Worm (Caenorhabditis elegans) whole organism, L1 larva: ENCODE results near the gene nep-6.
"Not testable (repeated sequence)": the region's sequence is repeated elsewhere in the genome, so short reads cannot be mapped to it uniquely, and the experiment has no call there.

ENCODE experiments used
- F16B12.6 ChIP-seq: fragments of 150-350 bp; optimal IDR thresholded peaks from 2 replicates; lab custom pipeline; 2014; ENCODE audit warnings: missing biosample characterization, missing genetic modification characterization
- Y116A8C.19 ChIP-seq: sonication (generic microtip); optimal IDR thresholded peaks from 2 replicates; lab custom pipeline; 2016; ENCODE audit warnings: missing compliant biosample characterization, missing genetic modification characterization, borderline replicate concordance
- alr-1 ChIP-seq: fragments of 200-800 bp; sonication (Bioruptor generic); optimal IDR thresholded peaks from 2 replicates; lab custom pipeline; 2018; ENCODE audit warnings: borderline replicate concordance, mild to moderate bottlenecking, missing genetic modification characterization, missing compliant biosample characterization
- aly-2 ChIP-seq: fragments of 150-350 bp; optimal IDR thresholded peaks from 2 replicates; lab custom pipeline; 2014; ENCODE audit warnings: missing biosample characterization, missing genetic modification characterization
- ama-1 ChIP-seq: fragments of 150-350 bp; optimal IDR thresholded peaks from 2 replicates; lab custom pipeline; 2014
- blmp-1 ChIP-seq: fragments of 150-350 bp; optimal IDR thresholded peaks from 2 replicates; lab custom pipeline; 2014; ENCODE audit warnings: missing biosample characterization, missing genetic modification characterization
- ceh-63 ChIP-seq: fragments of 200-800 bp; sonication (Bioruptor generic); optimal IDR thresholded peaks from 2 replicates; lab custom pipeline; 2018; ENCODE audit warnings: mild to moderate bottlenecking, missing genetic modification characterization, missing compliant biosample characterization
- ceh-8 ChIP-seq: fragments of 200-800 bp; sonication (Bioruptor generic); optimal IDR thresholded peaks from 2 replicates; lab custom pipeline; 2018; ENCODE audit warnings: mild to moderate bottlenecking, missing genetic modification characterization, moderate library complexity, missing compliant biosample characterization
- ceh-82 ChIP-seq, 3 experiments: fragments of 150-350 bp in 1 of 3; sonication (generic microtip) in 2 of 3; optimal IDR thresholded peaks; 2 replicates each; lab custom pipeline; 2014 to 2017; ENCODE audit warnings: missing biosample characterization in 3 of 3, missing genetic modification characterization in 3 of 3
- ceh-88 ChIP-seq: fragments of 200-800 bp; sonication (Bioruptor generic); IDR thresholded peaks from 2 replicates; pipeline ENCODE4 v1.3.6; 2022; ENCODE audit warnings: missing genetic modification characterization, missing compliant biosample characterization
- ceh-90 ChIP-seq: sonication (generic microtip); optimal IDR thresholded peaks from 2 replicates; lab custom pipeline; 2016; ENCODE audit warnings: missing genetic modification characterization, missing compliant biosample characterization
- ces-1 ChIP-seq: fragments of 150-350 bp; optimal IDR thresholded peaks from 2 replicates; lab custom pipeline; 2014; ENCODE audit warnings: missing biosample characterization, missing genetic modification reagents, missing genetic modification characterization
- efl-1 ChIP-seq, 4 experiments: fragments of 150-350 bp; optimal IDR thresholded peaks in 3 of 4; peaks in 1 of 4; 1 replicate in 1 of 4; 2 replicates in 3 of 4; lab custom pipeline; 2014; ENCODE audit warnings: missing biosample characterization in 2 of 4, missing genetic modification characterization in 2 of 4, missing genetic modification reagents in 2 of 4
- egl-27 ChIP-seq, 2 experiments: fragments of 150-350 bp in 1 of 2; sonication (generic microtip); optimal IDR thresholded peaks; 3 replicates each; lab custom pipeline; 2017 to 2018; ENCODE audit warnings: missing biosample characterization in 2 of 2, missing genetic modification characterization in 2 of 2, missing genetic modification reagents in 2 of 2
- elt-3 ChIP-seq, 6 experiments: fragments of 150-350 bp in 1 of 6; sonication (generic microtip); optimal IDR thresholded peaks; 2 replicates each; lab custom pipeline; 2017 to 2018; ENCODE audit warnings: missing biosample characterization in 6 of 6, missing genetic modification characterization in 6 of 6, inconsistent platforms in 1 of 6
- fos-1 ChIP-seq: fragments of 150-350 bp; optimal IDR thresholded peaks from 2 replicates; lab custom pipeline; 2014; ENCODE audit warnings: missing biosample characterization, missing genetic modification characterization
- hlh-17 ChIP-seq: fragments of 200-800 bp; sonication (Bioruptor generic); optimal IDR thresholded peaks from 2 replicates; lab custom pipeline; 2018; ENCODE audit warnings: missing genetic modification characterization, mild to moderate bottlenecking, missing compliant biosample characterization, moderate library complexity, borderline replicate concordance
- hlh-4 ChIP-seq: sonication (generic microtip); optimal IDR thresholded peaks from 2 replicates; lab custom pipeline; 2016; ENCODE audit warnings: mild to moderate bottlenecking, missing genetic modification characterization, missing compliant biosample characterization
- hpl-2 ChIP-seq: fragments of 150-350 bp; optimal IDR thresholded peaks from 2 replicates; lab custom pipeline; 2014; ENCODE audit warnings: missing biosample characterization, missing genetic modification reagents, missing genetic modification characterization
- jun-1 ChIP-seq: fragments of 150-350 bp; optimal IDR thresholded peaks from 2 replicates; lab custom pipeline; 2014; ENCODE audit warnings: missing biosample characterization, missing genetic modification reagents, missing genetic modification characterization
- lin-13 ChIP-seq: fragments of 150-350 bp; optimal IDR thresholded peaks from 2 replicates; lab custom pipeline; 2014; ENCODE audit warnings: missing biosample characterization, missing genetic modification reagents, missing genetic modification characterization
- lin-15B ChIP-seq: fragments of 150-350 bp; sonication (generic microtip); optimal IDR thresholded peaks from 3 replicates; lab custom pipeline; 2014; ENCODE audit warnings: missing biosample characterization, missing genetic modification characterization
- lin-35 ChIP-seq, 2 experiments: fragments of 150-350 bp; optimal IDR thresholded peaks; 2 replicates each; lab custom pipeline; 2014; ENCODE audit warnings: missing biosample characterization in 2 of 2, missing genetic modification characterization in 2 of 2, missing genetic modification reagents in 2 of 2
- lin-39 ChIP-seq: fragments of 150-350 bp; optimal IDR thresholded peaks from 2 replicates; lab custom pipeline; 2014; ENCODE audit warnings: missing biosample characterization, missing genetic modification reagents, missing genetic modification characterization
- lsy-2 ChIP-seq, 2 experiments: fragments of 150-350 bp; optimal IDR thresholded peaks; 2 replicates each; lab custom pipeline; 2014; ENCODE audit warnings: missing biosample characterization in 2 of 2, missing genetic modification characterization in 2 of 2
- mdl-1 ChIP-seq, 2 experiments: fragments of 150-350 bp; optimal IDR thresholded peaks; 2 replicates each; lab custom pipeline; 2014 to 2017; ENCODE audit warnings: missing biosample characterization in 2 of 2, missing genetic modification characterization in 2 of 2, inconsistent platforms in 1 of 2
- mef-2 ChIP-seq: fragments of 150-350 bp; optimal IDR thresholded peaks from 2 replicates; lab custom pipeline; 2014; ENCODE audit warnings: missing biosample characterization, missing genetic modification characterization
- nhr-12 ChIP-seq: sonication (generic microtip); optimal IDR thresholded peaks from 2 replicates; lab custom pipeline; 2017; ENCODE audit warnings: missing biosample characterization, missing genetic modification characterization
- nhr-28 ChIP-seq: fragments of 150-350 bp; optimal IDR thresholded peaks from 2 replicates; lab custom pipeline; 2014; ENCODE audit warnings: missing biosample characterization, missing genetic modification characterization
- nhr-77 ChIP-seq: fragments of 150-350 bp; optimal IDR thresholded peaks from 2 replicates; lab custom pipeline; 2014; ENCODE audit warnings: missing biosample characterization, missing genetic modification characterization
- nhr-85 ChIP-seq: sonication (generic microtip); peaks from one replicate; lab custom pipeline; 2016; ENCODE audit warnings: missing genetic modification characterization, inconsistent platforms, missing compliant biosample characterization
- pax-3 ChIP-seq: fragments of 200-800 bp; sonication (Bioruptor generic); optimal IDR thresholded peaks from 2 replicates; lab custom pipeline; 2018; ENCODE audit warnings: mild to moderate bottlenecking, missing genetic modification characterization, moderate library complexity, missing compliant biosample characterization
- skn-1 ChIP-seq: fragments of 150-350 bp; optimal IDR thresholded peaks from 2 replicates; lab custom pipeline; 2014; ENCODE audit warnings: missing biosample characterization, missing genetic modification characterization
- sox-4 ChIP-seq: sonication (generic microtip); optimal IDR thresholded peaks from 2 replicates; lab custom pipeline; 2016; ENCODE audit warnings: missing genetic modification characterization, missing compliant biosample characterization
- swsn-7 ChIP-seq: sonication (generic microtip); optimal IDR thresholded peaks from 2 replicates; lab custom pipeline; 2016; ENCODE audit warnings: missing genetic modification characterization, missing compliant biosample characterization
- tlp-1 ChIP-seq: fragments of 150-350 bp; optimal IDR thresholded peaks from 2 replicates; lab custom pipeline; 2014; ENCODE audit warnings: missing biosample characterization, missing genetic modification characterization
- unc-62 ChIP-seq: fragments of 150-350 bp; optimal IDR thresholded peaks from 2 replicates; lab custom pipeline; 2014; ENCODE audit warnings: missing biosample characterization, missing genetic modification reagents, missing genetic modification characterization
- unc-86 ChIP-seq: sonication (generic microtip); optimal IDR thresholded peaks from 2 replicates; lab custom pipeline; 2016; ENCODE audit warnings: missing genetic modification characterization, missing compliant biosample characterization
- vab-15 ChIP-seq: sonication (generic microtip); optimal IDR thresholded peaks from 2 replicates; lab custom pipeline; 2017; ENCODE audit warnings: missing genotype, mild to moderate bottlenecking, missing genetic modification characterization, missing compliant biosample characterization
- xbp-1 ChIP-seq: sonication (generic microtip); optimal IDR thresholded peaks from 2 replicates; lab custom pipeline; 2016; ENCODE audit warnings: missing genetic modification characterization, missing compliant biosample characterization
- ztf-11 ChIP-seq, 2 experiments: sonication (generic microtip); optimal IDR thresholded peaks; 2 replicates each; lab custom pipeline; 2016 to 2017; ENCODE audit warnings: missing genetic modification characterization in 2 of 2, missing biosample characterization in 1 of 2, missing compliant biosample characterization in 1 of 2

Gene nep-6

DNA sequence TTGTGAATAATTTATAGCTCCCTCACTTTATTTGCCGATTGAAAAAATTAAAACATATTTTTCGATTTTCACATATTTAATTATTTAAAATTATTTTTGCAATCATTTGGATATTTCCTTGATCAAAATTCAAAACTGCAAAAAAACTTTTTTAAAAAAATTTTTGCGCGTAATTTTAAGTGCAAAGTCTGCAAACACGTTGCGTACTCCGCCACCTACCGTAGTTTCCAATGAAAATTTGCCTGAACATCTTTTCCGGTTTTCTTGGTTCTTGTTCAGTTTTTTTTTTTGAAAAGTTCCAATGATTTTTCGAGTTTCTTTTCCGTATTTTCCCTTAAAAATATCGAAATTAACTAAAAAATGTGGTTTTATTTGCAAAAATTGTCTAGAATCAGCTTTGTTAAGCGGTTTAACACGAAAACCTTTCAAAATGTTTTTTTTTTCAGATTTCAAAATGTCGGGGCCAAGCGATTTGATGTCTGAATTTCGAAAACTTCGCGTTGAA, 32.2 kb downstream of the nep-6 start, which contains the start of gene C16C8.25:
Gene C16C8.25, plus strand, starts transcription at position 455 of the 505 bp plus-strand sequence.
- TF ChIP-seq lsy-2 (tag; optimal IDR thresholded peaks at IDR 0.05; lab: Kevin White, UChicago) (no peak), hlh-4 (no peak)
- TF ChIP-seq, all 84 proteins: peak for 0

- not testable (repeated sequence) for TF ChIP-seq nhr-85 (tag; lab: Kevin White, UChicago); hpl-2 (GFP tag; lab: Kevin White, UChicago); ceh-90
These were observed 32.9 kb downstream of the nep-6 start, which contains the start of gene C16C8.14 for ce11 chrII:3449514-3449913. Gene C16C8.14 (plus strand): TSS chrII:3449814.

DNA sequence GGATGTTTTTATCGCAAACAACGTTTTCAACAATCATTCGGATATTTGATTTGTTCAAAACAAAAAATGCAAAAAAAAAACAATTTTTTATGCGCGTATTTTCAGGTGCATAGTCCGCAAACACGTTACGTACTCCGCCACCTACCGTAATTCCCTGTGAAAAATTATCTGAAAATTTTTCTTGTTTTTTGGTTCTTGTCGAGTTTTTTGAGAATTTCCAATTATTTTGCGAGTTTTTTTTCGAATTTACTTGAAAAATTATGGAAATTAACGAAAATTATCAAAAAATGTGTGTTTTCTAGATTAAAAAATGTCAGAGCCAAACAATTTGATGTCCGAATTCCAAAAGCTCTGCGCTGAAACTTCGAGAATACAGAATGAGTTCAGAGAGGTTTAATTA, 35.8 kb downstream of the nep-6 start, which contains the start of gene C16C8.12:
Gene C16C8.12, plus strand, starts transcription at position 301 of the 400 bp plus-strand sequence.
- no peak for TF ChIP-seq nhr-28 (tag; lab: Kevin White, UChicago)
- no peak for TF ChIP-seq sox-4
- no peak for TF ChIP-seq pax-3 (tag; lab: Kevin White, UChicago)
- TF ChIP-seq ces-1 (GFP tag; lab: Kevin White, UChicago): no peak
- no peak for TF ChIP-seq Y116A8C.19 (tag; lab: Kevin White, UChicago)
- no peak for TF ChIP-seq swsn-7 (tag; lab: Kevin White, UChicago)
- no peak for TF ChIP-seq mdl-1 (tag; optimal IDR thresholded peaks at IDR 0.05; lab: Kevin White, UChicago)
- TF ChIP-seq egl-27 (tag; optimal IDR thresholded peaks at IDR 0.05; lab: Kevin White, UChicago): no peak
- TF ChIP-seq fos-1 (tag; lab: Kevin White, UChicago): no peak
- no peak for TF ChIP-seq ztf-11 (tag; optimal IDR thresholded peaks at IDR 0.05; lab: Kevin White, UChicago)
- TF ChIP-seq, all 84 proteins: peak for 0

DNA sequence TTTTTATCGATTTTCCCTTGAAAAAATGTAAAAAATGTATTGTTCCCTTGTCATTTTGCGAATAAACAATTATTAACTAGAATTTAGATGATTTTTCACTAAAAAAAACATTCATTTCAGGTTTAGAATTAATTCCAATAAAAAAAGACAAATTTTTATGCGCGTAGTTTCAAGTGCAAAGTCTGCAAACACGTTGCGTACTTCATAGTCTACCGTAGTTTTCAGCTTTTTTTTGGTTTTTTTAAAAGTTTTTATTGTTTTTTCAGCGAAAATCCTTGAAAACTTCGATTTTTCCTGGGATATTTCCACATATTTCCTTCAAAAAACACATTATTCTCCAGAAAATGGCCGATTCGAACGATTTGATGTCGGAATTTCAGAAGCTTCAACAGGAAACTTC, 36.9 kb downstream of the nep-6 start, which contains the start of gene C16C8.11:
Gene C16C8.11, plus strand, starts transcription at position 188 of the 400 bp plus-strand sequence.
- TF ChIP-seq sox-4: no peak
- no peak for TF ChIP-seq nhr-77 (tag; lab: Kevin White, UChicago)
- TF ChIP-seq unc-86: no peak
- no peak for TF ChIP-seq elt-3 (tag; optimal IDR thresholded peaks at IDR 0.05; lab: Kevin White, UChicago)
- TF ChIP-seq ceh-63 (GFP tag; lab: Kevin White, UChicago): no peak
- no peak for TF ChIP-seq skn-1 (tag; lab: Kevin White, UChicago)
- TF ChIP-seq egl-27 (tag; optimal IDR thresholded peaks at IDR 0.05; lab: Kevin White, UChicago): no peak
- TF ChIP-seq unc-62 (GFP tag; lab: Kevin White, UChicago): no peak
- no peak for TF ChIP-seq lin-13 (GFP tag; lab: Kevin White, UChicago)
- no peak for TF ChIP-seq nhr-12 (tag; lab: Kevin White, UChicago)
- TF ChIP-seq, all 84 proteins: peak for 0

ce11 chrII:3458209-3458608, 41.6 kb downstream of the nep-6 start, which contains the start of the genes C16C8.26 and C16C8.19:
Gene C16C8.26 (minus strand): TSS chrII:3458309.
Gene C16C8.19 (plus strand): TSS chrII:3458487.
- TF ChIP-seq tlp-1 (no peak), ceh-88 (GFP tag; lab: Robert Waterston, UW) (no peak), mef-2 (no peak), xbp-1 (tag; lab: Kevin White, UChicago) (no peak)

DNA sequence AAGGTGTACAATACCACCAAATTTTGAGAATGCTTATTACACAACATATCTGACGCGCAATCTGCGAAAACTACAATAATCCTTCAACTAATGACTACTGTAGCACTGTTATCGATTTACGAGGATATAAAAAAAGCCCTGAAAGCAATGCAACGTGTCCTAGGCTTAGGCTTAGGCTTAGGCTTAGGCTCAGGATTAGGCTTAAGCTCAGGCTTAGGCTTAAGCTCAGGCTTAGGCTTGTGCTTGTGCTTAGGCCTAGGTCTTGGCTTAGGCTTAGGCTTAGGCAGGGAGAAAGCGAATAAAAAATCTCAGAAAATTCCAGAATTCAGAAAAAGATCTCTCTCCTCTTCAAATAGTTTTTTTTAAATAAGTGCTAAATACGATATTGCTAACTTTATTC, 42.6 kb downstream of the nep-6 start:
- TF ChIP-seq tlp-1 (no peak), F16B12.6 (tag; lab: Kevin White, UChicago) (no peak), hlh-17 (no peak), lin-35 (GFP tag; optimal IDR thresholded peaks at IDR 0.05; lab: Kevin White, UChicago) (no peak), vab-15 (tag; lab: Kevin White, UChicago) (no peak), ama-1 (lab: Kevin White, UChicago) (no peak), lin-39 (tag; lab: Kevin White, UChicago) (no peak), lsy-2 (tag; optimal IDR thresholded peaks at IDR 0.05; lab: Kevin White, UChicago) (no peak), jun-1 (tag; lab: Kevin White, UChicago) (no peak), ceh-82 (tag; optimal IDR thresholded peaks at IDR 0.05; lab: Kevin White, UChicago) (no peak), ces-1 (GFP tag; lab: Kevin White, UChicago) (no peak), ceh-8 (GFP tag; lab: Kevin White, UChicago) (no peak), aly-2 (tag; lab: Kevin White, UChicago) (no peak), alr-1 (no peak), lin-15B (no peak), lin-13 (GFP tag; lab: Kevin White, UChicago) (no peak), elt-3 (tag; optimal IDR thresholded peaks at IDR 0.05; lab: Kevin White, UChicago) (no peak), blmp-1 (tag; lab: Kevin White, UChicago) (no peak), hpl-2 (GFP tag; lab: Kevin White, UChicago) (no peak), efl-1 (optimal IDR thresholded peaks at IDR 0.05; lab: Kevin White, UChicago) (no peak), efl-1 (GFP tag; optimal IDR thresholded peaks at IDR 0.05 in 1 of 2; lab: Kevin White, UChicago) (no peak)
- TF ChIP-seq, all 84 proteins: peak for 0
